Fruit fly (Drosophila melanogaster) Kc167 (cell line): ENCODE data around the gene CG42324.

ENCODE experiments used
- Myc ChIP-seq: fragments of >200 bp; optimal IDR thresholded peaks from 2 replicates; lab custom pipeline; 2017; ENCODE audit warnings: missing external identifiers
- Sin3A ChIP-seq: fragments of >200 bp; optimal IDR thresholded peaks from 2 replicates; lab custom pipeline; 2018; ENCODE audit warnings: missing external identifiers
- h ChIP-seq: fragments of >200 bp; optimal IDR thresholded peaks from 3 replicates; lab custom pipeline; 2018; ENCODE audit warnings: missing external identifiers
- insv ChIP-seq: fragments of >200 bp; optimal IDR thresholded peaks from 3 replicates; lab custom pipeline; 2018; ENCODE audit warnings: missing external identifiers
- psq ChIP-seq: fragments of >200 bp; optimal IDR thresholded peaks from 2 replicates; lab custom pipeline; 2017; ENCODE audit warnings: missing external identifiers
- ttk ChIP-seq: sonication (Bioruptor generic); optimal IDR thresholded peaks from 2 replicates; lab custom pipeline; 2017; ENCODE audit warnings: missing external identifiers

The CG42324 gene

dm6 chr3L:3471174-3471573 is 1.1 kb upstream of the CG42324 start, which contains the start of gene CG14971:
CG14971 (minus strand) TSS chr3L:3471309.
- no peak for TF ChIP-seq Myc (lab: Kevin White, UChicago)
- TF ChIP-seq psq (lab: Kevin White, UChicago): no peak
- TF ChIP-seq ttk: no peak
- no peak for TF ChIP-seq insv (lab: Kevin White, UChicago)
- no peak for TF ChIP-seq Sin3A (lab: Kevin White, UChicago)
- no peak for TF ChIP-seq h (lab: Kevin White, UChicago)

dm6 chr3L:3472786-3473185 is 539 bp downstream of the CG42324 start:
- TF ChIP-seq Sin3A (lab: Kevin White, UChicago) (no peak), insv (lab: Kevin White, UChicago) (no peak), Myc (lab: Kevin White, UChicago) (no peak), h (lab: Kevin White, UChicago) (no peak), psq (lab: Kevin White, UChicago) (no peak), ttk (no peak)

DNA sequence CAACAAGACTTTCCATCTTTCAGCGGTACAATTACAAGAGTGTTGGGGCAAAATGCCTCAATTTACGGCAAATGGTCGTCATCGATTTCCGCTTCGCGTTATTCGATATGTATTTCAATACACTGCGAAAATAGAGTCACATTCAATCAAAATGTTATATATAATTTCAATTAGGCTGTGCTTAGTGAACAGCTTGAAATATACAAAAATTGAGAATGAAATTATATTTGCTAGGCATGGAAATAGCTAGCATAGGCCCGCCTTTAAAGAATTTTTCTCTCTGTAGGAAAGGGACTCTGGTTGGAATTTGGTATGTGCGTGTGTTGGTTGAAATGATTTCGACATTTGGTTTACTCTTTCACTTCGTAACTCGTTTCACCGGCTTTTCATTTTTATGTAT is 7.3 kb downstream of the CG42324 start:
- TF ChIP-seq insv (lab: Kevin White, UChicago) (no peak), ttk (no peak), Myc (lab: Kevin White, UChicago) (no peak), h (lab: Kevin White, UChicago) (no peak), psq (lab: Kevin White, UChicago) (no peak), Sin3A (lab: Kevin White, UChicago) (no peak)

dm6 chr3L:3484553-3484952 is 12.3 kb downstream of the CG42324 start, which contains the start of gene CG43074:
CG43074 (minus strand) TSS chr3L:3484653.
- TF ChIP-seq Sin3A (lab: Kevin White, UChicago): no peak
- TF ChIP-seq h (lab: Kevin White, UChicago): no peak
- no peak for TF ChIP-seq ttk
- TF ChIP-seq Myc (lab: Kevin White, UChicago): no peak
- TF ChIP-seq psq (lab: Kevin White, UChicago): no peak
- TF ChIP-seq insv (lab: Kevin White, UChicago): no peak

- TF ChIP-seq Myc (lab: Kevin White, UChicago) (no peak), h (lab: Kevin White, UChicago) (no peak), ttk (no peak), psq (lab: Kevin White, UChicago) (no peak), Sin3A (lab: Kevin White, UChicago) (no peak), insv (lab: Kevin White, UChicago) (no peak)
These were observed 13.0 kb downstream of the CG42324 start for dm6 chr3L:3485088-3485710.

- TF ChIP-seq ttk (no peak), h (lab: Kevin White, UChicago) (no peak), Myc (lab: Kevin White, UChicago) (no peak), psq (lab: Kevin White, UChicago) (no peak), insv (lab: Kevin White, UChicago) (no peak), Sin3A (lab: Kevin White, UChicago) (no peak)
These were observed 20.0 kb downstream of the CG42324 start for dm6 chr3L:3492116-3492747.

DNA sequence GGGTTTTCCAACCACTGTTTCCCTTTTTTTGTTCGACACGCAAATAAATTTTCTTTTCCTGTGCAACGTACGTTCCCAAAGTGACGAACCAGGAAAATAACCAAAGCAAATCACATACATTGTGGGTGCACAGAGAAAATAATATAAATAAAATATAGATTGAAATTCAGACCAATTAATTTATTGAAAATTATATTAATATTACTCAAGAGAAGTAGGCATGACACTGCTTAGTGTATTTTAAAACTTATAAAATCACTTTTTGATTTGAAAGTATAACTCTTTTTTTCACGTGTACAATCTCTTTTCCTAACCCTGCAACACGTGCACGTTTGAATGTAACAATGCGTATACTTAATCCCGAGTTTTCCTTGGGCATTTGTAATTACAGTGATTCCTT is 24.3 kb downstream of the CG42324 start:
- no peak for TF ChIP-seq ttk
- TF ChIP-seq insv (lab: Kevin White, UChicago): no peak
- TF ChIP-seq Sin3A (lab: Kevin White, UChicago): no peak
- TF ChIP-seq h (lab: Kevin White, UChicago): no peak
- no peak for TF ChIP-seq Myc (lab: Kevin White, UChicago)
- TF ChIP-seq psq (lab: Kevin White, UChicago): no peak

DNA sequence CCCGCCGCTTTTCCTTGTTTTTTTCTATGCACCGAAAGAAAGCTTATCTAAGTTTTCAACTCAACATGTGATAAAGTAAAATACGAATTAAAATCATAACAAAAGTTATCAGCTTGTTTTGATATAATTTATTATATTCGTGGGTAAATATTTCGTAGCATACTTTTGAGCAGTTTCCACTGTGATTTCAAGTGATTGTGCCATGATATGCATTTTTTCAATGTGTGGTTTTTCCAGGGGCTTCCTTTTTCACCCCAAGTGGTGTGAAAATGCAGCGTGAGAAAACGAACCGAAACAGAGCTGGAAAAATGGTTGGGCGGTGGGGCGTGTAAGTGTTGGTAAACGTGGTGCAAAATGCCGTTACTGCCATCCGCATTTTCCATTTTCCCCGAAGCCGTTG is 31.0 kb downstream of the CG42324 start:
- TF ChIP-seq Myc (lab: Kevin White, UChicago) (no peak), ttk (no peak), psq (lab: Kevin White, UChicago) (no peak), h (lab: Kevin White, UChicago) (no peak), Sin3A (lab: Kevin White, UChicago) (no peak), insv (lab: Kevin White, UChicago) (no peak)

DNA sequence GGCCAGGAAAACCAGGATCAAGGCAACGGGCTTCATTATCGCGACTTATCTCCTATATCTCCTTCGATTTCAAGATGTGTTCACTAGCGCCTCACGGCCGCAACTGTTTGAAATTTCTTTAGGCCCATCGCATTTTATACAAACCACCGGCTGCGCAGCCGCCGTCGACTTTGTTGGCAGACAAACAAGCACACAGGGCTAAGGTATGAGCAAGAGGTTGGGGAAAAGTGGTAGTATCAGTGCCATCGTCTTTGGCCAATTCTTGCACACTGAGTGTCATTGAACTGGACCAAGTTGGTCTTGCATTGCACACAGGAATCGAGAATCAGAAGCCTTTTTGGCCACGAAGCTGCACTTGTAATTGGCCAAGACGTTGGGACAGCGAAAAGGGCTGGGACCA is 40.3 kb downstream of the CG42324 start, which contains the start of gene ImpE2:
TSS of gene ImpE2 (minus strand) at position 115 of the 400 bp plus-strand sequence.
- TF ChIP-seq psq (lab: Kevin White, UChicago) (no peak), h (lab: Kevin White, UChicago) (no peak), Myc (lab: Kevin White, UChicago) (no peak), ttk (no peak), insv (lab: Kevin White, UChicago) (no peak), Sin3A (lab: Kevin White, UChicago) (no peak)

dm6 chr3L:3512998-3513397 is 40.8 kb downstream of the CG42324 start:
- TF ChIP-seq psq (lab: Kevin White, UChicago) (no peak), insv (lab: Kevin White, UChicago) (no peak), Sin3A (lab: Kevin White, UChicago) (no peak), h (lab: Kevin White, UChicago) (no peak), ttk (no peak), Myc (lab: Kevin White, UChicago) (no peak)

- TF ChIP-seq Myc (lab: Kevin White, UChicago) (no peak), insv (lab: Kevin White, UChicago) (no peak), psq (lab: Kevin White, UChicago) (no peak), h (lab: Kevin White, UChicago) (no peak), Sin3A (lab: Kevin White, UChicago) (no peak), ttk (no peak)
These were observed 41.8 kb downstream of the CG42324 start for dm6 chr3L:3514020-3514419.
